Fruit fly (Drosophila melanogaster) whole organism, embryonic: ENCODE data around the gene hng2.
A peak's percentile ranks its signal among the peaks of the same experiment; 100 is the strongest.

Experiments used
- Atf-2 ChIP-seq: fragments of 200-800 bp; sonication (Bioruptor generic); optimal IDR thresholded peaks from 2 replicates; lab custom pipeline; 2016; ENCODE audit warnings: missing biosample characterization, missing genetic modification characterization
- Atf6 ChIP-seq: fragments of 200-800 bp; sonication (Bioruptor generic); IDR thresholded peaks from 2 replicates; pipeline ENCODE4 v1.3.6; 2022; ENCODE audit warnings: missing biosample characterization, missing genetic modification characterization
- Awh ChIP-seq: fragments of 200-800 bp; sonication (Bioruptor generic); IDR thresholded peaks from 2 replicates; pipeline ENCODE4, ENCODE4 v1.3.6; 2022; ENCODE audit warnings: missing biosample characterization, missing genetic modification characterization
- CG10565 ChIP-seq: fragments of 200-800 bp; sonication (Bioruptor generic); optimal IDR thresholded peaks from 3 replicates; lab custom pipeline; 2016; ENCODE audit warnings: missing biosample characterization, mild to moderate bottlenecking, missing genetic modification characterization
- CG11696 ChIP-seq: fragments of 200-800 bp; sonication (Bioruptor generic); IDR thresholded peaks from 2 replicates; pipeline ENCODE4 v1.3.6; 2022; ENCODE audit warnings: missing biosample characterization, missing genetic modification characterization
- CG12104 ChIP-seq: fragments of 200-800 bp; sonication (Bioruptor generic); optimal IDR thresholded peaks from 3 replicates; lab custom pipeline; 2016; ENCODE audit warnings: missing biosample characterization, missing genetic modification characterization
- CG12236 ChIP-seq: fragments of 200-800 bp; sonication (Bioruptor generic); optimal IDR thresholded peaks from 2 replicates; lab custom pipeline; 2016; ENCODE audit warnings: missing biosample characterization, missing genetic modification characterization
- CG12659 ChIP-seq: fragments of 200-800 bp; sonication (Bioruptor generic); optimal IDR thresholded peaks from 3 replicates; lab custom pipeline; 2017; ENCODE audit warnings: mild to moderate bottlenecking, missing biosample characterization, missing genetic modification reagents, missing genetic modification characterization
- CG12769 ChIP-seq: fragments of 200-800 bp; sonication (Bioruptor generic); optimal IDR thresholded peaks from 2 replicates; lab custom pipeline; 2019; ENCODE audit warnings: missing biosample characterization, mild to moderate bottlenecking, missing genetic modification characterization, moderate library complexity
- CG14050 ChIP-seq: fragments of 200-800 bp; sonication (Bioruptor generic); IDR thresholded peaks from 3 replicates; pipeline ENCODE4 v1.3.6; 2022; ENCODE audit warnings: missing biosample characterization, missing genetic modification characterization
- CG15479 ChIP-seq: fragments of 200-800 bp; sonication (Bioruptor generic); optimal IDR thresholded peaks from 3 replicates; lab custom pipeline; 2019; ENCODE audit warnings: missing biosample characterization, mild to moderate bottlenecking, missing genetic modification characterization, moderate library complexity
- CG18476 ChIP-seq: fragments of 200-800 bp; sonication (Bioruptor generic); optimal IDR thresholded peaks from 2 replicates; lab custom pipeline; 2016; ENCODE audit warnings: missing biosample characterization, mild to moderate bottlenecking, missing genetic modification characterization
- CG18599 ChIP-seq: fragments of 200-800 bp; sonication (Bioruptor generic); optimal IDR thresholded peaks from 3 replicates; lab custom pipeline; 2017; ENCODE audit warnings: missing biosample characterization, missing genetic modification characterization, mild to moderate bottlenecking, moderate library complexity, missing genetic modification reagents
- CG6254 ChIP-seq: fragments of 200-800 bp; sonication (Bioruptor generic); optimal IDR thresholded peaks from 3 replicates; lab custom pipeline; 2017; ENCODE audit warnings: mild to moderate bottlenecking, missing biosample characterization, missing genetic modification reagents, missing genetic modification characterization
- CG7556 ChIP-seq: fragments of 200-800 bp; sonication (Bioruptor generic); optimal IDR thresholded peaks from 2 replicates; lab custom pipeline; 2017; ENCODE audit warnings: missing biosample characterization, mild to moderate bottlenecking, missing genetic modification characterization
- CG9817 ChIP-seq: fragments of 200-800 bp; sonication (Bioruptor generic); optimal IDR thresholded peaks from 2 replicates; lab custom pipeline; 2018; ENCODE audit warnings: missing biosample characterization, mild to moderate bottlenecking, missing genetic modification characterization, moderate library complexity
- Deaf1 ChIP-seq: fragments of 200-800 bp; optimal IDR thresholded peaks from 3 replicates; lab custom pipeline; 2019; ENCODE audit warnings: missing biosample characterization, mild to moderate bottlenecking, missing genetic modification characterization, moderate library complexity
- Dfd ChIP-seq, 2 experiments: fragments of >200 bp; optimal IDR thresholded peaks; 2 replicates each; lab custom pipeline; 2017; ENCODE audit warnings: missing biosample characterization in 2 of 2, missing genetic modification characterization in 2 of 2
- Dll ChIP-seq: fragments of 200-800 bp; sonication (Bioruptor generic); IDR thresholded peaks from 4 replicates; pipeline ENCODE4 v1.3.6; 2022; ENCODE audit warnings: missing biosample characterization, missing genetic modification characterization; ENCODE audit not compliant: partially characterized antibody
- E2f1 ChIP-seq: fragments of 200-800 bp; sonication (Bioruptor generic); IDR thresholded peaks from 2 replicates; pipeline ENCODE4 v1.3.6; 2022; ENCODE audit warnings: missing biosample characterization, missing genetic modification characterization
- Hr39 ChIP-seq: fragments of >200 bp; optimal IDR thresholded peaks from 2 replicates; lab custom pipeline; 2017
- Pdp1 ChIP-seq, 2 experiments: fragments of 200-800 bp; sonication (Bioruptor generic); optimal IDR thresholded peaks; 3 replicates each; lab custom pipeline; 2016; ENCODE audit warnings: missing biosample characterization in 2 of 2, missing genetic modification characterization in 2 of 2, mild to moderate bottlenecking in 1 of 2, moderate library complexity in 1 of 2
- Rfx ChIP-seq: fragments of 200-800 bp; sonication (Bioruptor generic); IDR thresholded peaks from 2 replicates; pipeline ENCODE4 v1.3.6; 2022; ENCODE audit warnings: missing biosample characterization, missing genetic modification characterization
- Sox102F ChIP-seq: fragments of 200-800 bp; sonication (Bioruptor generic); optimal IDR thresholded peaks from 2 replicates; lab custom pipeline; 2018; ENCODE audit warnings: missing biosample characterization, mild to moderate bottlenecking, missing genetic modification characterization, moderate library complexity
- TFAM ChIP-seq: fragments of 200-800 bp; sonication (Bioruptor generic); optimal IDR thresholded peaks from 2 replicates; lab custom pipeline; 2017; ENCODE audit warnings: missing biosample characterization, missing genetic modification characterization, inconsistent platforms
- Vsx1 ChIP-seq: fragments of 200-800 bp; sonication (Bioruptor generic); optimal IDR thresholded peaks from 2 replicates; lab custom pipeline; 2017; ENCODE audit warnings: missing biosample characterization, mild to moderate bottlenecking, missing genetic modification characterization, missing genetic modification reagents
- ac ChIP-seq: fragments of 200-800 bp; sonication (Bioruptor generic); optimal IDR thresholded peaks from 3 replicates; lab custom pipeline; 2017; ENCODE audit warnings: missing biosample characterization, mild to moderate bottlenecking, missing genetic modification characterization
- ash1 ChIP-seq: fragments of 200-800 bp; sonication (Bioruptor generic); optimal IDR thresholded peaks from 2 replicates; lab custom pipeline; 2018; ENCODE audit warnings: missing biosample characterization, mild to moderate bottlenecking, missing genetic modification characterization
- bsh ChIP-seq, 2 experiments: fragments of 200-800 bp; sonication (Bioruptor generic); optimal IDR thresholded peaks; 2 replicates each; lab custom pipeline; 2017 to 2018; ENCODE audit warnings: mild to moderate bottlenecking in 2 of 2, missing biosample characterization in 2 of 2, missing genetic modification characterization in 2 of 2, moderate library complexity in 1 of 2
- croc ChIP-seq: fragments of 200-800 bp; sonication (Bioruptor generic); conservative IDR thresholded peaks from 3 replicates; pipeline ENCODE4 v1.3.6; 2022; ENCODE audit warnings: missing biosample characterization, missing genetic modification characterization
- da ChIP-seq: fragments of 200-800 bp; sonication (Bioruptor generic); optimal IDR thresholded peaks from 2 replicates; lab custom pipeline; 2016; ENCODE audit warnings: missing biosample characterization, missing genetic modification characterization
- danr ChIP-seq: fragments of 200-800 bp; sonication (Bioruptor generic); IDR thresholded peaks from 2 replicates; pipeline ENCODE4 v1.3.6; 2022; ENCODE audit warnings: missing biosample characterization, missing genetic modification characterization
- dm ChIP-seq: fragments of 200-800 bp; sonication (Bioruptor generic); optimal IDR thresholded peaks from 3 replicates; lab custom pipeline; 2016; ENCODE audit warnings: missing biosample characterization, missing genetic modification characterization
- dpn ChIP-seq, 2 experiments: fragments of 200-800 bp; sonication (Bioruptor generic); optimal IDR thresholded peaks; 3 replicates each; lab custom pipeline; 2016; ENCODE audit warnings: missing biosample characterization in 2 of 2, missing genetic modification characterization in 2 of 2
- fd102C ChIP-seq: fragments of 200-800 bp; sonication (Bioruptor generic); optimal IDR thresholded peaks from 2 replicates; lab custom pipeline; 2018; ENCODE audit warnings: missing biosample characterization, mild to moderate bottlenecking, missing genetic modification characterization, moderate library complexity
- hbn ChIP-seq: fragments of 200-800 bp; sonication (Bioruptor generic); IDR thresholded peaks from 2 replicates; pipeline ENCODE4 v1.3.6; 2022; ENCODE audit warnings: missing biosample characterization, missing genetic modification characterization; ENCODE audit not compliant: partially characterized antibody
- knrl ChIP-seq: fragments of 200-800 bp; sonication (Bioruptor generic); IDR thresholded peaks from 3 replicates; pipeline ENCODE4 v1.3.6; 2022; ENCODE audit warnings: missing biosample characterization, missing genetic modification characterization; ENCODE audit not compliant: partially characterized antibody
- lilli ChIP-seq: fragments of 200-800 bp; sonication (Bioruptor generic); optimal IDR thresholded peaks from 3 replicates; lab custom pipeline; 2016; ENCODE audit warnings: missing biosample characterization, missing genetic modification characterization
- luna ChIP-seq: fragments of 200-800 bp; sonication (Bioruptor generic); optimal IDR thresholded peaks from 2 replicates; lab custom pipeline; 2016; ENCODE audit warnings: missing biosample characterization, missing genetic modification characterization
- oc ChIP-seq: fragments of 200-800 bp; sonication (Bioruptor generic); optimal IDR thresholded peaks from 2 replicates; lab custom pipeline; 2018; ENCODE audit warnings: missing biosample characterization, mild to moderate bottlenecking, missing genetic modification characterization, moderate library complexity
- p53 ChIP-seq: fragments of 200-800 bp; sonication (Bioruptor generic); optimal IDR thresholded peaks from 2 replicates; lab custom pipeline; 2016; ENCODE audit warnings: missing biosample characterization, missing genetic modification characterization
- pita ChIP-seq: fragments of 200-800 bp; sonication (Bioruptor generic); optimal IDR thresholded peaks from 2 replicates; lab custom pipeline; 2017; ENCODE audit warnings: missing biosample characterization, mild to moderate bottlenecking, missing genetic modification characterization
- pnt ChIP-seq: fragments of 200-800 bp; sonication (Bioruptor generic); optimal IDR thresholded peaks from 3 replicates; lab custom pipeline; 2016; ENCODE audit warnings: missing biosample characterization, missing genetic modification characterization
- sc ChIP-seq, 3 experiments: fragments of >200 bp in 2 of 3; fragments of 200-800 bp in 1 of 3; sonication (Bioruptor generic) in 1 of 3; optimal IDR thresholded peaks; 2 replicates in 2 of 3; 3 replicates in 1 of 3; lab custom pipeline; 2017; ENCODE audit warnings: mild to moderate bottlenecking in 1 of 3, missing biosample characterization in 1 of 3, missing genetic modification characterization in 1 of 3, missing genetic modification reagents in 1 of 3
- sima ChIP-seq: fragments of 200-800 bp; sonication (Bioruptor generic); optimal IDR thresholded peaks from 2 replicates; lab custom pipeline; 2016; ENCODE audit warnings: missing biosample characterization, missing genetic modification characterization
- sr ChIP-seq: fragments of 200-800 bp; sonication (Bioruptor generic); IDR thresholded peaks from 3 replicates; pipeline ENCODE4 v1.3.6; 2022; ENCODE audit warnings: missing biosample characterization, missing genetic modification characterization
- ssp ChIP-seq: fragments of 200-800 bp; sonication (Bioruptor generic); IDR thresholded peaks from 2 replicates; pipeline ENCODE4 v1.3.6; 2022; ENCODE audit warnings: missing biosample characterization, missing genetic modification characterization
- trem ChIP-seq: fragments of 200-800 bp; optimal IDR thresholded peaks from 3 replicates; lab custom pipeline; 2019; ENCODE audit warnings: missing biosample characterization, mild to moderate bottlenecking, missing genetic modification characterization, moderate library complexity
- wdn ChIP-seq: fragments of 200-800 bp; sonication (Bioruptor generic); IDR thresholded peaks from 2 replicates; pipeline ENCODE4 v1.3.6; 2022; ENCODE audit warnings: missing biosample characterization, missing genetic modification characterization

hng2 gene

dm6 chr3R:8823761-8824499 is 17.8 kb downstream of the hng2 start, which contains the start of the genes IscU and CG8379 (continued):
- TF ChIP-seq bsh (GFP tag; optimal IDR thresholded peaks at IDR 0.05; lab: Kevin White, UChicago) = no peak
- TF ChIP-seq pita (GFP tag; lab: Kevin White, UChicago) = no peak
- no peak for TF ChIP-seq sr
- TF ChIP-seq CG15479 (GFP tag; lab: Kevin White, UChicago) = peak; percentile 57
- no peak for TF ChIP-seq ssp (GFP tag; lab: Robert Waterston, UW)
- no peak for TF ChIP-seq CG18599 (GFP tag; lab: Kevin White, UChicago)
- peak in 1 of 2 experiments; percentile 86 for TF ChIP-seq Pdp1 (GFP tag; optimal IDR thresholded peaks at IDR 0.05; lab: Kevin White, UChicago)
- no peak for TF ChIP-seq sima
- no peak for TF ChIP-seq oc (tag; lab: Kevin White, UChicago)
- TF ChIP-seq Sox102F (GFP tag; lab: Kevin White, UChicago) = no peak
- TF ChIP-seq luna (GFP tag; lab: Kevin White, UChicago) = no peak
- TF ChIP-seq Awh (GFP tag; lab: Robert Waterston, UW) = no peak
- TF ChIP-seq CG12104 (GFP tag; lab: Kevin White, UChicago) = no peak
- TF ChIP-seq CG11696 = no peak
- TF ChIP-seq Vsx1 (GFP tag; lab: Kevin White, UChicago) = no peak
- TF ChIP-seq Dfd (GFP tag; optimal IDR thresholded peaks at IDR 0.05; lab: Kevin White, UChicago) = no peak
- peak; percentile 12 for TF ChIP-seq CG6254 (GFP tag; lab: Kevin White, UChicago)
- TF ChIP-seq Dll = peak; percentile 81
- no peak for TF ChIP-seq Rfx
- no peak for TF ChIP-seq fd102C (GFP tag; lab: Kevin White, UChicago)
- TF ChIP-seq dpn (GFP tag; optimal IDR thresholded peaks at IDR 0.05; lab: Kevin White, UChicago) = no peak
- no peak for TF ChIP-seq TFAM (GFP tag; lab: Kevin White, UChicago)
- no peak for TF ChIP-seq da
- no peak for TF ChIP-seq danr (GFP tag; lab: Robert Waterston, UW)
- TF ChIP-seq dm (GFP tag; lab: Kevin White, UChicago) = no peak
- TF ChIP-seq CG9817 (tag; lab: Kevin White, UChicago) = no peak
- no peak for TF ChIP-seq ac (GFP tag; lab: Kevin White, UChicago)
- no peak for TF ChIP-seq sc (optimal IDR thresholded peaks at IDR 0.05; lab: Kevin White, UChicago)
- no peak for TF ChIP-seq sc (GFP tag; optimal IDR thresholded peaks at IDR 0.05; lab: Kevin White, UChicago)
- no peak for TF ChIP-seq Deaf1
- TF ChIP-seq hbn (GFP tag; lab: Robert Waterston, UW) = peak; percentile 69; the same call in 1 of the 2 replicates
- TF ChIP-seq E2f1 (GFP tag; lab: Robert Waterston, UW) = no peak
- TF ChIP-seq Atf-2 (GFP tag; lab: Kevin White, UChicago) = no peak
- no peak for TF ChIP-seq ash1
- no peak for TF ChIP-seq pnt
- TF ChIP-seq CG12236 = no peak
- TF ChIP-seq croc (GFP tag; lab: Robert Waterston, UW) = no peak
- TF ChIP-seq knrl (GFP tag; lab: Robert Waterston, UW) = peak; percentile 70
- TF ChIP-seq CG10565 = no peak
- TF ChIP-seq CG12769 = no peak
- no peak for TF ChIP-seq lilli (GFP tag; lab: Kevin White, UChicago)
- TF ChIP-seq trem = peak; percentile 98
- TF ChIP-seq Hr39 = no peak
- no peak for TF ChIP-seq Atf6 (GFP tag; lab: Robert Waterston, UW)
- no peak for TF ChIP-seq CG14050 (GFP tag; lab: Robert Waterston, UW)
- TF ChIP-seq wdn (GFP tag; lab: Robert Waterston, UW) = no peak
- no peak for TF ChIP-seq CG18476 (GFP tag; lab: Kevin White, UChicago)
- TF ChIP-seq CG12659 = peak; percentile 65
- TF ChIP-seq p53 (GFP tag; lab: Kevin White, UChicago) = no peak
- no peak for TF ChIP-seq CG7556 (GFP tag; lab: Kevin White, UChicago)
